Worm (Caenorhabditis elegans) whole organism, young adult: ENCODE measurements around the gene oac-22.

Experiments
- F22D6.2 ChIP-seq: sonication (generic microtip); optimal IDR thresholded peaks from 2 replicates; lab custom pipeline; 2016; ENCODE audit warnings: mild to moderate bottlenecking, missing genetic modification characterization, missing compliant biosample characterization
- let-526 ChIP-seq: fragments of 200-800 bp; sonication (Bioruptor generic); IDR thresholded peaks from 2 replicates; pipeline ENCODE4 v1.3.6; 2022; ENCODE audit warnings: missing genetic modification reagents, missing genetic modification characterization, missing compliant biosample characterization
- unc-62 ChIP-seq: fragments of 150-350 bp; optimal IDR thresholded peaks from 2 replicates; lab custom pipeline; 2014; ENCODE audit warnings: missing biosample characterization, missing genetic modification reagents, missing genetic modification characterization
- ztf-22 ChIP-seq: fragments of 200-800 bp; sonication (Bioruptor generic); optimal IDR thresholded peaks from 2 replicates; lab custom pipeline; 2018; ENCODE audit warnings: mild to moderate bottlenecking, missing genetic modification characterization, moderate library complexity, missing compliant biosample characterization

DNA sequence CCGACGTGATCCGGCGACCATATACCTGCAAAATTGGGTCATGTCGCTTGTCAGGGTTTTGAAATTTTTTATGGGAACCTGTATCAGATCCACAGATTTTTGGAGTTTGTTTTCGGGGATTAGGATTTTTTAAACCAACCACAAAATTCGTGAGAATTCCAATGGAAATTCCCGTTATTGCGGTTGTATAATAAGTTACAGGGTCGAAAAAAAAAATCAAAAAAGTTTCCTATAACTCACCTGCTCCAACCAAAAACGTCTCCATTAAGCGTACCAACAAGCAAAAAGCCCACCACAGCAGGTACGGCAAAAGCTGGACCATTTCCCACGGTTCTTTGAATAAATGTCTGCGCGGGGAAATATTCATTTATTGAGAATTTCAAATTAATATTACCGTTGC lies 22.5 kb upstream of the oac-22 start:
- TF ChIP-seq unc-62 (GFP tag; lab: Kevin White, UChicago) (no peak), let-526 (no peak), F22D6.2 (tag; lab: Kevin White, UChicago) (no peak), ztf-22 (GFP tag; lab: Kevin White, UChicago) (no peak)
